Worm (Caenorhabditis elegans) whole organism, dauer: ENCODE data around the gene unc-77.

Experiments used
- unc-62 ChIP-seq: sonication (generic microtip); optimal IDR thresholded peaks from 2 replicates; lab custom pipeline; 2017; ENCODE audit warnings: missing biosample characterization, missing genetic modification reagents, missing genetic modification characterization

The unc-77 gene

DNA sequence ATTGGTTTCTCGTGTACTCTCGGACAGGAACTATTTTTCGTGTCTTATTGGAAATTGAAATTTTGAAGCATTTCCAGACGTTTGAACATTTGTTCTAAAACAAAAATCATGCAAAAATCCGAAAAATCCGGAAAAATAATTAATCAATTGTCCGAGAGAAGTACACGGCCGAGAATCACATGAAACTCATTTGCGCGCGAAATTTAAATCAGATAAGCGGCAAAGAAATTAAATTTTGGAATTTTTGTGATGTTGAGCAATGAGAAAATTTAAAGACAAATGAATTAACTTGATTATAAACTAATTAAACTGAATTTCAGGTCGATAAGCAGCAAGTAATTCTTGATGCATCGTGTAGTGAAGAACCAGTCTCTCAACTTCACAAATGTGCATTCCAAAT is 75.0 kb downstream of the unc-77 start:
- TF ChIP-seq unc-62 (GFP tag; lab: Kevin White, UChicago) = no peak
